Fruit fly (Drosophila melanogaster) whole organism, embryonic: ENCODE measurements around the gene CG32686.
A peak's percentile ranks its signal among the peaks of the same experiment; 100 is the strongest.

Source experiments
- ATbp ChIP-seq: fragments of 200-800 bp; sonication (Bioruptor generic); optimal IDR thresholded peaks from 2 replicates; lab custom pipeline; 2017; ENCODE audit warnings: missing biosample characterization, mild to moderate bottlenecking, missing genetic modification characterization, missing genetic modification reagents
- Abd-B ChIP-seq: fragments of 200-800 bp; sonication (Bioruptor generic); optimal IDR thresholded peaks from 2 replicates; lab custom pipeline; 2018; ENCODE audit warnings: missing biosample characterization, mild to moderate bottlenecking, missing genetic modification characterization, moderate library complexity
- CG10462 ChIP-seq: fragments of 200-800 bp; sonication (Bioruptor generic); optimal IDR thresholded peaks from 2 replicates; lab custom pipeline; 2016; ENCODE audit warnings: missing biosample characterization, missing genetic modification characterization
- CG12236 ChIP-seq: fragments of 200-800 bp; sonication (Bioruptor generic); optimal IDR thresholded peaks from 2 replicates; lab custom pipeline; 2016; ENCODE audit warnings: missing biosample characterization, missing genetic modification characterization
- CG14050 ChIP-seq: fragments of 200-800 bp; sonication (Bioruptor generic); IDR thresholded peaks from 3 replicates; pipeline ENCODE4 v1.3.6; 2022; ENCODE audit warnings: missing biosample characterization, missing genetic modification characterization
- CG17568 ChIP-seq: fragments of 200-800 bp; sonication (Bioruptor generic); optimal IDR thresholded peaks from 2 replicates; lab custom pipeline; 2018; ENCODE audit warnings: missing biosample characterization, mild to moderate bottlenecking, missing genetic modification characterization, moderate library complexity
- CG17802 ChIP-seq: fragments of 200-800 bp; sonication (Bioruptor generic); optimal IDR thresholded peaks from 2 replicates; lab custom pipeline; 2018; ENCODE audit warnings: missing biosample characterization, mild to moderate bottlenecking, missing genetic modification characterization, moderate library complexity
- CG2129 ChIP-seq: fragments of 200-800 bp; sonication (Bioruptor generic); IDR thresholded peaks from 2 replicates; pipeline ENCODE4 v1.3.6; 2022; ENCODE audit warnings: missing biosample characterization, missing genetic modification characterization; ENCODE audit not compliant: partially characterized antibody
- CG2712 ChIP-seq: fragments of 200-800 bp; optimal IDR thresholded peaks from 3 replicates; lab custom pipeline; 2019; ENCODE audit warnings: missing biosample characterization, mild to moderate bottlenecking, missing genetic modification characterization, moderate library complexity
- CG3163 ChIP-seq: fragments of 200-800 bp; sonication (Bioruptor generic); optimal IDR thresholded peaks from 3 replicates; lab custom pipeline; 2016; ENCODE audit warnings: missing biosample characterization, missing genetic modification characterization
- CG32532 ChIP-seq: fragments of 200-800 bp; sonication (Bioruptor generic); IDR thresholded peaks from 2 replicates; pipeline ENCODE4 v1.3.6; 2022; ENCODE audit warnings: missing biosample characterization, missing genetic modification characterization
- CG3847 ChIP-seq: fragments of 200-800 bp; sonication (Bioruptor generic); IDR thresholded peaks from 2 replicates; pipeline ENCODE4 v1.3.6; 2022; ENCODE audit warnings: missing biosample characterization, missing genetic modification characterization
- CG42726 ChIP-seq: fragments of 200-800 bp; sonication (Bioruptor generic); IDR thresholded peaks from 2 replicates; pipeline ENCODE4 v1.3.6; 2022; ENCODE audit warnings: missing biosample characterization, missing genetic modification characterization; ENCODE audit not compliant: partially characterized antibody
- CG5180 ChIP-seq: fragments of 200-800 bp; sonication (Bioruptor generic); optimal IDR thresholded peaks from 3 replicates; lab custom pipeline; 2017; ENCODE audit warnings: missing biosample characterization, missing genetic modification characterization, mild to moderate bottlenecking, moderate library complexity, missing genetic modification reagents
- CG6175 ChIP-seq: fragments of 200-800 bp; sonication (Bioruptor generic); IDR thresholded peaks from 3 replicates; pipeline ENCODE4 v1.3.6; 2022; ENCODE audit warnings: missing biosample characterization, missing genetic modification characterization
- CG7372 ChIP-seq: fragments of 200-800 bp; sonication (Bioruptor generic); IDR thresholded peaks from 2 replicates; pipeline ENCODE4 v1.3.6; 2022; ENCODE audit warnings: missing biosample characterization, missing genetic modification characterization
- CG9817 ChIP-seq: fragments of 200-800 bp; sonication (Bioruptor generic); optimal IDR thresholded peaks from 2 replicates; lab custom pipeline; 2018; ENCODE audit warnings: missing biosample characterization, mild to moderate bottlenecking, missing genetic modification characterization, moderate library complexity
- Dbx ChIP-seq: fragments of 200-800 bp; sonication (Bioruptor generic); IDR thresholded peaks from 3 replicates; pipeline ENCODE4 v1.3.6; 2022; ENCODE audit warnings: missing biosample characterization, missing genetic modification characterization
- ERR ChIP-seq: fragments of 200-800 bp; sonication (Bioruptor generic); optimal IDR thresholded peaks from 2 replicates; lab custom pipeline; 2016; ENCODE audit warnings: missing biosample characterization, missing genetic modification characterization
- HLH4C ChIP-seq: fragments of 200-800 bp; sonication (Bioruptor generic); IDR thresholded peaks from 3 replicates; pipeline ENCODE4 v1.3.6; 2022; ENCODE audit warnings: missing biosample characterization, missing genetic modification characterization; ENCODE audit not compliant: partially characterized antibody
- Hmx ChIP-seq: fragments of 200-800 bp; sonication (Bioruptor generic); optimal IDR thresholded peaks from 2 replicates; lab custom pipeline; 2016; ENCODE audit warnings: missing biosample characterization, missing genetic modification characterization
- MBD-R2 ChIP-seq: fragments of 200-800 bp; sonication (Bioruptor generic); IDR thresholded peaks from 2 replicates; pipeline ENCODE4 v1.3.6; 2022; ENCODE audit warnings: missing biosample characterization, missing genetic modification characterization
- Med ChIP-seq: fragments of 200-800 bp; sonication (Bioruptor generic); peaks from one replicate; lab custom pipeline; 2016; ENCODE audit warnings: missing biosample characterization, missing genetic modification characterization, mild to moderate bottlenecking, inconsistent platforms, moderate library complexity
- Nf-YC ChIP-seq: fragments of 200-800 bp; optimal IDR thresholded peaks from 3 replicates; lab custom pipeline; 2019; ENCODE audit warnings: missing biosample characterization, mild to moderate bottlenecking, missing genetic modification characterization, moderate library complexity
- Xrp1 ChIP-seq: fragments of 200-800 bp; sonication (Bioruptor generic); IDR thresholded peaks from 2 replicates; pipeline ENCODE4 v1.3.6; 2022; ENCODE audit warnings: missing biosample characterization, missing genetic modification characterization
- ap ChIP-seq: fragments of 200-800 bp; sonication (Bioruptor generic); IDR thresholded peaks from 2 replicates; pipeline ENCODE4 v1.3.6; 2022; ENCODE audit warnings: missing biosample characterization, missing genetic modification characterization
- cad ChIP-seq: fragments of >200 bp; optimal IDR thresholded peaks from 2 replicates; lab custom pipeline; 2017; ENCODE audit warnings: missing biosample characterization, missing genetic modification characterization
- chm ChIP-seq: fragments of 200-800 bp; sonication (Bioruptor generic); IDR thresholded peaks from 2 replicates; pipeline ENCODE4 v1.3.6; 2022; ENCODE audit warnings: missing biosample characterization, missing genetic modification characterization
- ci ChIP-seq: fragments of 200-800 bp; sonication (Bioruptor generic); IDR thresholded peaks from 3 replicates; pipeline ENCODE4 v1.3.6; 2022; ENCODE audit warnings: missing biosample characterization, missing genetic modification characterization
- da ChIP-seq: fragments of 200-800 bp; sonication (Bioruptor generic); optimal IDR thresholded peaks from 2 replicates; lab custom pipeline; 2016; ENCODE audit warnings: missing biosample characterization, missing genetic modification characterization
- esg ChIP-seq: fragments of 200-800 bp; sonication (Bioruptor generic); conservative IDR thresholded peaks from 2 replicates; pipeline ENCODE4 v1.3.6; 2022; ENCODE audit warnings: missing biosample characterization, missing genetic modification characterization
- exex ChIP-seq: fragments of 200-800 bp; sonication (Bioruptor generic); optimal IDR thresholded peaks from 4 replicates; lab custom pipeline; 2018; ENCODE audit warnings: missing biosample characterization, mild to moderate bottlenecking, missing genetic modification characterization, moderate library complexity
- gfzf ChIP-seq: fragments of 200-800 bp; sonication (Bioruptor generic); optimal IDR thresholded peaks from 2 replicates; lab custom pipeline; 2016; ENCODE audit warnings: missing biosample characterization, mild to moderate bottlenecking, missing genetic modification characterization, moderate library complexity
- grau ChIP-seq: fragments of 200-800 bp; optimal IDR thresholded peaks from 3 replicates; lab custom pipeline; 2019; ENCODE audit warnings: missing biosample characterization, mild to moderate bottlenecking, missing genetic modification characterization, moderate library complexity
- gsb-n ChIP-seq: fragments of 200-800 bp; sonication (Bioruptor generic); optimal IDR thresholded peaks from 3 replicates; lab custom pipeline; 2018; ENCODE audit warnings: missing biosample characterization, mild to moderate bottlenecking, missing genetic modification characterization
- hkb ChIP-seq, 2 experiments: fragments of 200-800 bp in 1 of 2; fragments of >200 bp in 1 of 2; sonication (Bioruptor generic) in 1 of 2; IDR thresholded peaks in 1 of 2; optimal IDR thresholded peaks in 1 of 2; 2 replicates each; pipeline versions ENCODE4 v1.3.6 to Lab custom; 2017 to 2022; ENCODE audit warnings: missing biosample characterization in 1 of 2, missing genetic modification characterization in 1 of 2
- inv ChIP-seq: fragments of 200-800 bp; sonication (Bioruptor generic); IDR thresholded peaks from 2 replicates; pipeline ENCODE4 v1.3.6; 2022; ENCODE audit warnings: missing biosample characterization, missing genetic modification characterization; ENCODE audit not compliant: partially characterized antibody
- jigr1 ChIP-seq: fragments of 200-800 bp; sonication (Bioruptor generic); IDR thresholded peaks from 3 replicates; pipeline ENCODE4 v1.3.6; 2022; ENCODE audit warnings: missing biosample characterization, missing genetic modification characterization
- jumu ChIP-seq: fragments of 200-800 bp; sonication (Bioruptor generic); optimal IDR thresholded peaks from 3 replicates; lab custom pipeline; 2016; ENCODE audit warnings: missing biosample characterization, missing genetic modification characterization
- klu ChIP-seq: fragments of 200-800 bp; sonication (Bioruptor generic); IDR thresholded peaks from 2 replicates; pipeline ENCODE4 v1.3.6; 2022; ENCODE audit warnings: missing biosample characterization, missing genetic modification characterization
- lilli ChIP-seq: fragments of 200-800 bp; sonication (Bioruptor generic); optimal IDR thresholded peaks from 3 replicates; lab custom pipeline; 2016; ENCODE audit warnings: missing biosample characterization, missing genetic modification characterization
- mirr ChIP-seq: fragments of 200-800 bp; sonication (Bioruptor generic); optimal IDR thresholded peaks from 3 replicates; lab custom pipeline; 2018; ENCODE audit warnings: missing biosample characterization, mild to moderate bottlenecking, missing genetic modification characterization
- org-1 ChIP-seq: fragments of 200-800 bp; sonication (Bioruptor generic); optimal IDR thresholded peaks from 2 replicates; lab custom pipeline; 2017; ENCODE audit warnings: missing biosample characterization, missing genetic modification characterization
- otp ChIP-seq: fragments of 200-800 bp; sonication (Bioruptor generic); IDR thresholded peaks from 3 replicates; pipeline ENCODE4, ENCODE4 v1.3.6; 2022; ENCODE audit warnings: missing biosample characterization, missing genetic modification characterization
- rib ChIP-seq: fragments of 200-800 bp; sonication (Bioruptor generic); IDR thresholded peaks from 2 replicates; pipeline ENCODE4 v1.3.6; 2022; ENCODE audit warnings: missing biosample characterization, missing genetic modification characterization
- salm ChIP-seq: fragments of 200-800 bp; sonication (Bioruptor generic); optimal IDR thresholded peaks from 2 replicates; lab custom pipeline; 2018; ENCODE audit warnings: missing biosample characterization, mild to moderate bottlenecking, missing genetic modification characterization
- sd ChIP-seq: fragments of 200-800 bp; sonication (Bioruptor generic); optimal IDR thresholded peaks from 3 replicates; lab custom pipeline; 2018; ENCODE audit warnings: missing biosample characterization, mild to moderate bottlenecking, missing genetic modification characterization, moderate library complexity
- shn ChIP-seq: fragments of 200-800 bp; sonication (Bioruptor generic); optimal IDR thresholded peaks from 3 replicates; lab custom pipeline; 2016; ENCODE audit warnings: missing biosample characterization, missing genetic modification characterization
- sim ChIP-seq: fragments of 200-800 bp; sonication (Bioruptor generic); IDR thresholded peaks from 2 replicates; pipeline ENCODE4 v1.3.6; 2022; ENCODE audit warnings: missing biosample characterization, missing genetic modification characterization
- sob ChIP-seq: fragments of 200-800 bp; sonication (Bioruptor generic); IDR thresholded peaks from 2 replicates; pipeline ENCODE4 v1.3.6; 2022; ENCODE audit warnings: missing biosample characterization, missing genetic modification characterization
- tx ChIP-seq: fragments of 200-800 bp; sonication (Bioruptor generic); optimal IDR thresholded peaks from 2 replicates; lab custom pipeline; 2016; ENCODE audit warnings: missing biosample characterization, missing genetic modification characterization

Gene CG32686

DNA sequence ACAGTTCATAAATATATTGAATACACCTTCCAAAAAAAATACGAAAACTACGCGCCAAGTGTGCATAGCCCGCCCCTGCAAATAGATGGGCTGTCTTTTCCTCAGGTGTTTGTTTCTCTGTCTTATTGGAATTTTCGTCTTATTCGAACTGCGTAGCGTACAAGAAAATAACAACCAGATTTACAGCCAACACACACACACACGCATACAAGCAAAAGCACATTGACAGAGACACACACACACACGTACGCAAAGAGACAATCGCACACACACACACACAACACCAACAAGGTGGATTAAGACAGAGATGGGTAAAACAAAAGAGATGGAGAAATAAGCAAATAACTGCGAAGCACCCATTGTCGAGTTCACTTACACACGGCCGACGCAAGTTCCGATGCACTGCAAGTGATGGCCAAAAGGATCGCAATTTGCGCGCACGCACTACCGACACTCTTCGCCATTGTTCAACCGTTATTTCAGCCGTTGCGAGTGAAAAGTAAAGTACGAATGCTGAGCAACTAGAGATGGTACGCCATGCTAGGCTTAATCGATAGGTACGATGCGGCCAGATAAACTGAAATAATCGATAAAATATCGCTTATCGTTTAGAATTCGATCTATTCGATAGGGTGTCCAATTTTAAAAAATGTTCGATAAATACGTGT is 9.2 kb downstream of the CG32686 start (continued):
- TF ChIP-seq klu (no peak), CG17802 (no peak), Med (GFP tag; lab: Kevin White, UChicago) (peak; percentile 71), ci (GFP tag; lab: Robert Waterston, UW) (no peak), chm (GFP tag; lab: Robert Waterston, UW) (no peak), Abd-B (no peak), CG3163 (GFP tag; lab: Kevin White, UChicago) (no peak), tx (GFP tag; lab: Kevin White, UChicago) (no peak), sd (tag; lab: Kevin White, UChicago) (peak; percentile 82), lilli (GFP tag; lab: Kevin White, UChicago) (peak; percentile 13), da (GFP tag; lab: Kevin White, UChicago) (no peak), CG10462 (no peak), CG17568 (GFP tag; lab: Kevin White, UChicago) (no peak), CG42726 (GFP tag; lab: Robert Waterston, UW) (peak; percentile 90), grau (peak; percentile 3), Dbx (GFP tag; lab: Robert Waterston, UW) (0 out of 3 replicates have a peak, but pooled peaks have one; percentile 52), CG12236 (no peak), exex (tag; lab: Kevin White, UChicago) (peak; percentile 17), CG5180 (GFP tag; lab: Kevin White, UChicago) (no peak), gsb-n (no peak), gfzf (GFP tag; lab: Kevin White, UChicago) (peak; percentile 24), CG3847 (GFP tag; lab: Robert Waterston, UW) (no peak), ap (GFP tag; lab: Robert Waterston, UW) (no peak), HLH4C (GFP tag; lab: Robert Waterston, UW) (peak; percentile 97), CG2129 (peak; percentile 48), CG32532 (GFP tag; lab: Robert Waterston, UW) (no peak), otp (no peak), esg (GFP tag; lab: Robert Waterston, UW) (no peak), hkb (optimal IDR thresholded peaks at IDR 0.05; lab: Kevin White, UChicago) (no peak), hkb (GFP tag; IDR thresholded peaks at IDR 0.05; lab: Robert Waterston, UW) (no peak), mirr (GFP tag; lab: Kevin White, UChicago) (peak; percentile 31), inv (GFP tag; lab: Robert Waterston, UW) (peak; percentile 83), salm (tag; lab: Kevin White, UChicago) (no peak), rib (no peak), org-1 (GFP tag; lab: Kevin White, UChicago) (peak; percentile 8), cad (no peak), jigr1 (GFP tag; lab: Robert Waterston, UW) (no peak), sob (GFP tag; lab: Robert Waterston, UW) (no peak; the same call in 1 of the 2 replicates), CG7372 (no peak), jumu (GFP tag; lab: Kevin White, UChicago) (no peak), Xrp1 (no peak), shn (GFP tag; lab: Kevin White, UChicago) (no peak), Nf-YC (tag; lab: Kevin White, UChicago) (peak; percentile 46), CG2712 (tag; lab: Kevin White, UChicago) (peak; percentile 32), MBD-R2 (GFP tag; lab: Robert Waterston, UW) (peak; percentile 36), Hmx (GFP tag; lab: Kevin White, UChicago) (no peak), CG9817 (no peak), ERR (GFP tag; lab: Kevin White, UChicago) (no peak), sim (GFP tag; lab: Robert Waterston, UW) (no peak), CG14050 (no peak), ATbp (peak; percentile 38), CG6175 (GFP tag; lab: Robert Waterston, UW) (no peak)
